Worm (Caenorhabditis elegans): ENCODE data around the gene F33D4.6.
A peak's percentile ranks its signal among the peaks of the same experiment; 100 is the strongest.

Gene F33D4.6

DNA sequence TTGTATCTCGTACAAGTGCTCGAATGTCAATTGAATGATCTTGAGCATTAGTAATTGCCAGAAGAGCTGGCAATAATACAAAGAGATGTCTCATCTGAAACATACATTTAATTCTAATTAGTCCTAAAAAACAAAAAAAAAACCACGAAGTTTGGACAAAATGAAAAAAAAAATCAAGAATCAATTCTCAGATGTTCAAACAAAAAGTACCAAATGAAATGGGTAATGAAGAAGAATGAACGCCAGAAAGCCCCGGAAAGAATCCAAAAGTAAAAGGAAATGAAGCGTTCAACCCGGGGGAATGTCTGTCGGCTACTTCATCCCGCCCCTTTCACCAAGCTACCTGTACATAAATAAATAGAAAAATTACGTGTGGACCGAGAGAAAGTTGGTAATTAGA is at the start of gene F33D4.6:
TSS of gene F33D4.6 (minus strand) at position 101 of the 400 bp plus-strand sequence.
- TF ChIP-seq W03F9.2 (tag; optimal IDR thresholded peaks at IDR 0.05) (no peak), him-1 (tag; optimal IDR thresholded peaks at IDR 0.05) (no peak), dao-5 (tag; optimal IDR thresholded peaks at IDR 0.05) (no peak)

DNA sequence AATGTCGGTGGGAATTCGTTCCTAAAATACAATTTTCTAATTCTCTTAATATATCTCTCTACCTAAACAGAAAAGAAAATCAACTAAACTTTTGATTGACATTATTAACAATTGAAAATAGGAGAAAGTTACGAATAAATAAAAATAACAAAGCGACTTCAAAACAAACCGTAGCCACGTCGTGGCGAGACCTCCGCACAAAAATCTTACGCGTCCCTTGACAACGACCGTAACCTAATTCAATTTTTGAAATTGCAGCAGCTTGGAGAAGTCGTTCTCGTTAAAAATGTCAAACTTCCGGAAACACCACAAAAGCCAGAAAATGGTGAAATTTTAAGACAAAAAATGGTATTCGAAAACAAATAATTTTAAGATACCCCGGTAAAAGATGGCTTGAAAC is 46.5 kb upstream of the F33D4.6 start:
- TF ChIP-seq dao-5 (tag; optimal IDR thresholded peaks at IDR 0.05), result no peak
- TF ChIP-seq W03F9.2 (tag; optimal IDR thresholded peaks at IDR 0.05), result peak; percentile 37

DNA sequence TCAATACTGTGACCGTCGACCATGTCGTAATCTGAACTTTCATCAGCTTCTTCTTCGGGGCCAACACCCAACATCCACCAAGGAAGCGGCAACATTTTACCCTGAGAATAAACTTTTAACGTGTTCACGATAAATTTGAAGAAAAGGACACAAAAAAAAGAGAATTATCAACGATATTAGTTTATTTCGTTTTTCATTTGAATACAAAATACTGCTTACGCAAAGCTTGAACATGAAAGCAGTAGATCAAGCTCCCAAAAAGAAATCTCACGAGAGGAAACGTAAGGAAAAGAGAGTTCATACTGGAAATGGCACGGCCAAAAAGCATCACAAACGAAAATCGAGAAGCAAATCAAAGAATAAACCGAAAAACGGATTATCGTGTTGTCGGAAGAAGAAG is 45.9 kb upstream of the F33D4.6 start, which contains the start of the genes C46A5.6 and C46A5.1:
TSS of gene C46A5.6 (minus strand) at position 101 of the 400 bp plus-strand sequence.
TSS of gene C46A5.1 (plus strand) at position 184 of the 400 bp plus-strand sequence.
- no peak for TF ChIP-seq dao-5 (tag; optimal IDR thresholded peaks at IDR 0.05)
- TF ChIP-seq W03F9.2 (tag; optimal IDR thresholded peaks at IDR 0.05), result no peak
- no peak for TF ChIP-seq him-1 (tag; optimal IDR thresholded peaks at IDR 0.05)

DNA sequence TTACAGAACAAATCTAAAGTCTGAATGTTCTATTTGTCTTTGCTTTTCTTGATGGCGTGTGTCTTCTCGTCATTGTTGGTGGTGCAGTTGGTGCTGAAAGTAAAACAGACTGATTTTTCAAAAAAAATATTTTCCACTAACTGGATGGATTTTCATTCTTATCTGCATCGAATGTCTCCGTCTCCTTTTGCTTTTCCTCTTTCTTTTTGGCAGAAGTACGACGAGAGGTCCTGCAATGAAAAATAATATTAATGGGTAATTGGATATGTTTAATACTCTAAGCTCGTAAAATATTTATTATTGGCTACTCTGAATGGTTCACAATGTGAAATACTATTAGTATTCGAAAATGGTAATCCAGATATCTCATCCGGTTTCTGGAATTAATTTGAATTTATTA is 42.3 kb upstream of the F33D4.6 start, which contains the start of gene del-7:
TSS of gene del-7 (plus strand) at position 301 of the 400 bp plus-strand sequence.
- TF ChIP-seq dao-5 (tag; optimal IDR thresholded peaks at IDR 0.05) (no peak), W03F9.2 (tag; optimal IDR thresholded peaks at IDR 0.05) (no peak), him-1 (tag; optimal IDR thresholded peaks at IDR 0.05) (no peak)

DNA sequence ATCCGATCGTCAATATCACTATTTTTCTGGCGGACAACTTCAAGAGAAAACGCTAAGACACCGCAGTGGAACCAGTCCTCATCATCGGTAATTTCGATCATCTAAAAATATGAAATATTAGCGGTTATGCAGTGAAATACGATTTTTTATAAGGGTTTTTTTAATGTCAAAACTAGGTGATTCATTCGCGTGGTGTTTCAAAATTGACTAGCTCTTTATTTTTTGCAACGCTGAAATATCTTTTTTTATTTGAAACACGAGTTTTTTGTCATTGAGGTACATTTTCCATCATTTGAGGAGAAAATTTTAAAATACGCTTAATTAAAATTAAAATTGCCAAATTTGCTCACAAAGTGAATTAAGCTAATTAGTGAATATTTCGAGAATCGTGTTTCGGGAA is 41.7 kb upstream of the F33D4.6 start, which contains the start of gene dsb-3:
TSS of gene dsb-3 (minus strand) at position 101 of the 400 bp plus-strand sequence.
- no peak for TF ChIP-seq dao-5 (tag; optimal IDR thresholded peaks at IDR 0.05)
- no peak for TF ChIP-seq W03F9.2 (tag; optimal IDR thresholded peaks at IDR 0.05)
- TF ChIP-seq him-1 (tag; optimal IDR thresholded peaks at IDR 0.05), result no peak

DNA sequence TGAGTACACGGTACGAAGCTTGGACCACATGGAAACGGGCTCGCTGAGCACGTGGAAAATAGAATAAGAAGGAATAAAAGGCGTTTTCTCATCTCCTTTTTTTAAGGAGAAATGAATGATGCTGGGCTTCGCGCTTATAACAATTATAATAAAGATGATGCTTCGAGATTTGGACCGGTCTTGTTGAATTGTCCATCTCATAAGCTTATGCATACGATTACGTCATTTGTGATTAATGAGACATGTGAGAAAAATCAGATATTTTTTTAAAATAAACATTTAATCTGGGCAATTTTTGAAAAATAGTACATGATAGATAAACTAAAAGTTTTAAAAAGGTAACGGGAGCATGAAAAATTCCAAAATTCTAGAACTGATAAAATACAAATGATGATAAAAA is 39.4 kb upstream of the F33D4.6 start, which contains the start of gene C46A5.4:
TSS of gene C46A5.4 (minus strand) at position 101 of the 400 bp plus-strand sequence.
- TF ChIP-seq W03F9.2 (tag; optimal IDR thresholded peaks at IDR 0.05), result no peak
- no peak for TF ChIP-seq him-1 (tag; optimal IDR thresholded peaks at IDR 0.05)
- TF ChIP-seq dao-5 (tag; optimal IDR thresholded peaks at IDR 0.05), result no peak

DNA sequence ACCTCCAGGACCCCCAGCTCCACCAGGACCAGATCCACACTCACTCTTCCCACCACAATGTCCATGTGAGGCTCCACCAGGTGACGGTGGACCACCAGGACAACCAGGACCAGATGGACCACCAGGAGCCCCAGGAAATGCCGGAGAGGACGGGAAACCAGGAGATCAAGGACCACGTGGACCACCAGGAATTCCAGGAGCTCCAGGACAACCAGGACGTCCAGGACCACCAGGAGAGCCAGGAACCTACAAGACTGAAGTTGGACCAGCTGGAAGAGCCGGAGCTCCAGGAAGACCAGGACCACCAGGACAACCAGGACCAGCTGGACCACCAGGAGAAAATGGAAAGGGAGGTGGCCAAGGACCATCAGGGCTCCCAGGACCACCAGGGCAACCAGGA is 36.3 kb upstream of the F33D4.6 start:
- no peak for TF ChIP-seq W03F9.2 (tag; optimal IDR thresholded peaks at IDR 0.05)
- TF ChIP-seq him-1 (tag; optimal IDR thresholded peaks at IDR 0.05), result no peak
- no peak for TF ChIP-seq dao-5 (tag; optimal IDR thresholded peaks at IDR 0.05)

DNA sequence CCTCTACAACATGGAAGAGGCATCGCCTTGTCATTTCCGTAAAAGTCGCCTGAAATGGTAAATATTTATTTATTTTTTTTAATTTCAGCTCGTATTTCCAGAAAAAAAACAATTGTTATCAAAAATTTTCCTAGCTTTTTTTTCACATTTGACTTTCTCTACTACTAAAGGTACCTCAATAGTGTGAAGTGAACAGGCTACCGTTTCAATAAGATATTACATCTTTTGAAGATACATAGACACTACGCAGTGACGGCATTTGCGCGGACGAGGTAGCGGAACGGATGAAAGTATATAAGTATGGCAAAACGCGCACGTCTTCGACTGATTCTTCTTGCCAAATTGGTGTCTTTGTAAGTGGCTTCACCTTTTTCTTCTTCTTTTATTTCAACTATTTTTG is 35.3 kb upstream of the F33D4.6 start, which contains the start of gene col-14:
TSS of gene col-14 (plus strand) at position 301 of the 400 bp plus-strand sequence.
- TF ChIP-seq dao-5 (tag; optimal IDR thresholded peaks at IDR 0.05) (no peak), W03F9.2 (tag; optimal IDR thresholded peaks at IDR 0.05) (no peak), him-1 (tag; optimal IDR thresholded peaks at IDR 0.05) (no peak)

DNA sequence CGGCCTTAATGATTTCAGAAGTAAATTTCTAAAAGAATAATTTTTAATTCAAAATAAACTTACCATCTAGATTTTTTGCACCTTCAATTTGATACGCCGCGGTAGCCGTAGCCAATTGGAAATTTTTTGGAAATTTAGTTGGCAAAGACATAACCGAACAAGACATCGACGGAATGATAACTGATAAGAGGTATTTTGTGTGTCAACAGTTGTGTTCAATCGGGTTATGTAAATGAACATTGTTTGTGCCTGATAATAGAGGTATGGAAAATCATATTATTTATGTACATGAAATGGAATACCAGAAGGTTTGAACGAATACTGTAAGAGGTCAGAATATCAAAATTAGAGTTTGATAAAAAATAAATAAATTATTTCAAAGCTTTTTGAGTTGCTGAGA is 30.0 kb upstream of the F33D4.6 start, which contains the start of gene klo-1:
TSS of gene klo-1 (minus strand) at position 388 of the 400 bp plus-strand sequence.
- TF ChIP-seq dao-5 (tag; optimal IDR thresholded peaks at IDR 0.05) (no peak), W03F9.2 (tag; optimal IDR thresholded peaks at IDR 0.05) (no peak), him-1 (tag; optimal IDR thresholded peaks at IDR 0.05) (no peak)

DNA sequence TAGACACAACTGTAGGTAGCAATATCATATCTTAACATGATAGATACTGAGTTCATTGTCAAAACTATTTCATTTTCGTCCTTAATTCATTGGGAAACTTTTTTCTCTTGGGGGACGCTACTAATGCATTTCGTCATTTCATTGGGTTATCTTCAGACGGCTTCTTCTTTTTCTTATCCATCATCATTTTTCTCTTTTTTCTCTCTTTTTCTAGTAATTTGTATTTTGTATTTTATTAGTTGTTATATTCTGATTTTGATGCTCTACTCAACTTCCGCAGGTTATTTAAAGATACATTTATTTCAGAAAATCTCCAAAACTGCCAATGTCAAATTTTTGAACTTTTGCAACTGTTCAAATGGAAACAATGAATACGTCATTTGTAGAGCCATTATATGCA is 25.7 kb upstream of the F33D4.6 start, which contains the start of gene npr-35:
TSS of gene npr-35 (plus strand) at position 301 of the 400 bp plus-strand sequence.
- TF ChIP-seq W03F9.2 (tag; optimal IDR thresholded peaks at IDR 0.05), result no peak
- no peak for TF ChIP-seq him-1 (tag; optimal IDR thresholded peaks at IDR 0.05)
- no peak for TF ChIP-seq dao-5 (tag; optimal IDR thresholded peaks at IDR 0.05)

DNA sequence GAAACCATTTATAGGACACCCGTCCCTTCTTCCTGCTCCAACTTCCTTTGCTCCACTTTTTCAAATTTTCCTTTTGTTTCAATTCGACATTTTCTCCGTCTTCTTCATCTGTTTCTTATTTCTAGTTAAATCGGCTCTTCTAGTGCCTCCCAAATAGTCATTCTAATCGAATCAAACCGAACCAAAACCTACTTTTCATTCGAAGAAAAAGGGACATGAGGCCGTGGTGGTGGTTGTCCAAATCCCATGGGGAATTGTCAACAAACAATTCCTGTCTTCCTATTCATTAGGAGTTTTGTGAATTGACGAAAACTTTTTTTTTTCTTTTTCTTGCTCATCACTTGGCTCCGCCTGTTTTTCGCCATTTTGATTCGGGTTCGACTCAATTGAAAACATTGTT is 18.8 kb upstream of the F33D4.6 start:
- TF ChIP-seq him-1 (tag; optimal IDR thresholded peaks at IDR 0.05) (no peak), dao-5 (tag; optimal IDR thresholded peaks at IDR 0.05) (no peak), W03F9.2 (tag; optimal IDR thresholded peaks at IDR 0.05) (no peak)

DNA sequence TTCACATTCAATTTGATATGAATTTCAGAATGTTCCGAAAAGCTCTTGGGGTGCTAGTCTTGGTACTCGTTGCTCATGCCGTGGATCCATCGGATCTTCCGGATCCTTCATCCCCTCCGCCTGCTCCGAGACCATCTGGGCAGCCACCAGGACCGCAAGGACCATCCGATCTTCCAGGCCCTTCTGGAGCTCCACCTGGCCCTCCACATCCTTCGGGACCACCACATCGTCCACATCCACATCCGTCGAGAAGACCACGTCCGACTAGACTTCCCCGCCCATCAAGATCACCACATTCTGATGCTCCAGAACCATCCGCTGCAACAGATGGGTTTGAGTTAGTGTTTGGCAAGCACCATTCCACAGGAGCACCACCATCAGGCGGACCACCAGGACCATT is 16.8 kb upstream of the F33D4.6 start, which contains the start of gene clx-1:
TSS of gene clx-1 (plus strand) at position 30 of the 400 bp plus-strand sequence.
- TF ChIP-seq W03F9.2 (tag; optimal IDR thresholded peaks at IDR 0.05) (no peak), him-1 (tag; optimal IDR thresholded peaks at IDR 0.05) (no peak), dao-5 (tag; optimal IDR thresholded peaks at IDR 0.05) (no peak)

DNA sequence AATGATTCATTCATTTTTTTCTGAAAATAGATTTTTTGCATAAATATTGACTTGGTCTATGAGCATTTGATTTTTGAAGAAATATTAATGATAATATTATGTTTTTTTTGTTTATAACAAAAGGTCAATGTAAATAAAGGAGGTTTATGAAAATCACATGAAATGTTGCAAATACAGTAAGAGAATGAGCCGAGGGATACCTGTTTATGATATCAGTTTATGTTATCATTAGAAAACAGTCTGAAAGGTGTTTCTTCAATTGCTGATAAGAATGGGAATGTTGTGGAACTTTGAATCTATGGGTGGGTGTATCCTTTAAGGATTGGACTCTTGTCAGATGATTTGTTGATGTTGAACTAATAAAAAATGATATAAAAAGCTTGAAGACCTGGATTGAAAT is 16.4 kb upstream of the F33D4.6 start:
- TF ChIP-seq him-1 (tag; optimal IDR thresholded peaks at IDR 0.05) (no peak), dao-5 (tag; optimal IDR thresholded peaks at IDR 0.05) (no peak), W03F9.2 (tag; optimal IDR thresholded peaks at IDR 0.05) (no peak)

DNA sequence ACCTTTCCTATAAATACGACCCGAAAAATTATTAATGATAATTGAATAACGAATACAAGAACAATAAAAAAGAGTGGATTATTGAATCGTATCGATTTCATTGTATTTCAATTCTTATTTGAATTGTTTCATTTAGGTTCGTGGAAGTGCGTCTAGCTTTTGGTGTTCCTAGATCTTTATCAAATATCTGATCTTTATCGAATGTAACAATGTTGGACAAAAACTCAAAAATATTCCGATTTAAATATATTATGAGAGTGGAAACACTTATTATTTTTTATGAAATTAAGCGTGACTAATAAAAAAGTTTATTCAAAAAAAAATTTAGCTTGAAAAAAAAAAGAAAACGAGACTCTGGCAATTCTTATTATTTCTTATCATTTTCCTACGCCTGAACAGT is 14.1 kb upstream of the F33D4.6 start, which contains the start of the genes C50F7.9 and C50F7.3:
TSS of gene C50F7.9 (minus strand) at position 101 of the 400 bp plus-strand sequence.
TSS of gene C50F7.3 (plus strand) at position 370 of the 400 bp plus-strand sequence.
- no peak for TF ChIP-seq W03F9.2 (tag; optimal IDR thresholded peaks at IDR 0.05)
- TF ChIP-seq dao-5 (tag; optimal IDR thresholded peaks at IDR 0.05), result no peak
- no peak for TF ChIP-seq him-1 (tag; optimal IDR thresholded peaks at IDR 0.05)
